Worm (Caenorhabditis elegans): ENCODE results near the gene rla-2.
A peak's percentile ranks its signal among the peaks of the same experiment; 100 is the strongest.

The rla-2 gene

ce11 chrIV:13412845-13413383 is 42.8 kb upstream of the rla-2 start, which contains the start of gene gcl-1:
gcl-1 (minus strand) TSS chrIV:13412895.
- no peak for TF ChIP-seq F55B11.4 (tag; optimal IDR thresholded peaks at IDR 0.05; ENCODE audit: borderline replicate concordance, insufficient read depth)
- TF ChIP-seq hmg-1.2 (GFP tag; IDR thresholded peaks at IDR 0.05), result peak; percentile 28; the same call in 1 of the 2 replicates
- TF ChIP-seq repo-1 (tag; optimal IDR thresholded peaks at IDR 0.05), result no peak
- TF ChIP-seq tlf-1 (GFP tag; optimal IDR thresholded peaks at IDR 0.05), result no peak
- no peak for TF ChIP-seq F57C9.4 (tag; optimal IDR thresholded peaks at IDR 0.05)
- no peak for TF ChIP-seq aptf-3 (GFP tag; IDR thresholded peaks at IDR 0.05)
- TF ChIP-seq C06A6.2 (GFP tag; conservative IDR thresholded peaks at IDR 0.05), result no peak

ce11 chrIV:13408018-13408417 is 37.9 kb upstream of the rla-2 start, which contains the start of gene Y62E10A.19:
Y62E10A.19 (minus strand) TSS chrIV:13408306.
- no peak for TF ChIP-seq die-1 (tag; optimal IDR thresholded peaks at IDR 0.05)
- no peak for TF ChIP-seq sea-2 (GFP tag; IDR thresholded peaks at IDR 0.05)

DNA sequence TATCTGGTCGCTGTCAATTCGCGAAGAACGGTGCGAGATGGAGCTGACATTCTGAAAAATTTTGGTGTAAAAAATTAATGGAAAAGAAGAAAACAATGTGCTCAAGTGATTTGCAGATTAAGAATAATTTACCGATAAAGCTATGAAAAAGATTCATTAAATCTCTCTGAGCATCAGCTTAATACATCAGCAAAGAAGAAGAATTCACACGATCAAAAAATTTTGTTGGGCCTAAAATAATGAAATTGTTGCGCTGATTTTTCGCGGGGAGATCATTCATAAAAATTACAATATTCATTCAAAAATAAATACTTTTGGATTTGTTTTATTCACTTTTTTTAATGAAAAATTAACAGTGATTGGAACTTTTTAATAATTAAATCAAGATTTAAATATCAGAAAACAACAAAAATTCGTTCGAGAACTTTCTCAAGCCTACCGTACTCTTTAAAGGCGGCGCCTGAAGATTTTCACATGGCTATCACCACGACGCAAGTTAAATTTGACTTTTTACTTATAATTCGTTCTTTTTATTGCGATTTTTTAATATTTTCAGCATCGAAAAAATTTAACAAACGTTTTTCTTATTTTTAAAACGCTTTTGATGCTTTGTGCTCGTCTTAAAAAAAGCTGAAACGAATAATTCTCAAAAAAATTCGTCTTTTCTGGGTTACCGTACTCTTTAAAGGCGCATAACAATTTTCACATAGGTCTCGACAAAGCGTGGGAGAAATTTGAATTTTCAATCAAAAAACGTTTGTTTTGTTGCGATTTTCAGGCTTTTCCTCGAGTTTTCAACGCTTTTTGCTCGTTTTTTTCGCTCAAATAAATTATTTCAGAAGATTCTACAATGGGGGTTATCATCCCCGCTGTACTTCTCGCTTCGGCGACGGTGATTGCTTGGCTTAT is 30.6 kb upstream of the rla-2 start, which contains the start of the genes memi-2 and cyp-31A5:
TSS of gene memi-2 (minus strand) at position 51 of the 909 bp plus-strand sequence.
TSS of gene cyp-31A5 (plus strand) at position 834 of the 909 bp plus-strand sequence.
- TF ChIP-seq pbrm-1 (GFP tag; IDR thresholded peaks at IDR 0.05), result no peak
- TF ChIP-seq hrde-1 (tag; optimal IDR thresholded peaks at IDR 0.05; ENCODE audit: borderline replicate concordance), result no peak
- TF ChIP-seq dpff-1 (tag; optimal IDR thresholded peaks at IDR 0.05), result no peak
- no peak for TF ChIP-seq unc-62 (GFP tag; optimal IDR thresholded peaks at IDR 0.05)
- TF ChIP-seq F33H1.4 (GFP tag; IDR thresholded peaks at IDR 0.05), result peak; percentile 59
- no peak for TF ChIP-seq him-1 (tag; optimal IDR thresholded peaks at IDR 0.05)
- no peak for TF ChIP-seq let-526 (GFP tag; IDR thresholded peaks at IDR 0.05)
- TF ChIP-seq F37B4.10 (GFP tag; IDR thresholded peaks at IDR 0.05), result no peak
- no peak for TF ChIP-seq let-607 (tag; optimal IDR thresholded peaks at IDR 0.05)
- no peak for TF ChIP-seq nfyb-1 (GFP tag; IDR thresholded peaks at IDR 0.05)
- 0 out of 2 replicates have a peak, but pooled peaks have one; percentile 32 for TF ChIP-seq ceh-91 (GFP tag; IDR thresholded peaks at IDR 0.05)
- TF ChIP-seq chd-7 (tag; optimal IDR thresholded peaks at IDR 0.05), result no peak
- TF ChIP-seq sptf-2 (GFP tag; optimal IDR thresholded peaks at IDR 0.05), result no peak
- peak; percentile 66 for TF ChIP-seq madf-6 (GFP tag; IDR thresholded peaks at IDR 0.05)
- TF ChIP-seq snpc-4 (GFP tag; optimal IDR thresholded peaks at IDR 0.05), result no peak
- TF ChIP-seq snpc-4 (tag; optimal IDR thresholded peaks at IDR 0.05), result peak in 1 of 4 experiments; percentile 36
- peak; percentile 64 for TF ChIP-seq efl-1 (GFP tag; optimal IDR thresholded peaks at IDR 0.05)
- no peak for TF ChIP-seq mxl-1 (tag; optimal IDR thresholded peaks at IDR 0.05)
- TF ChIP-seq ama-1 (optimal IDR thresholded peaks at IDR 0.05), result no peak
- no peak for TF ChIP-seq ama-1 (GFP tag; optimal IDR thresholded peaks at IDR 0.05)
- peak; percentile 17 for TF ChIP-seq snpc-1.3 (tag; optimal IDR thresholded peaks at IDR 0.05; ENCODE audit: insufficient read depth)
- no peak for TF ChIP-seq aptf-3 (GFP tag; IDR thresholded peaks at IDR 0.05)
- TF ChIP-seq F22D6.2 (tag; optimal IDR thresholded peaks at IDR 0.05), result no peak
- peak; percentile 81 for TF ChIP-seq lsl-1 (GFP tag; optimal IDR thresholded peaks at IDR 0.05)
- TF ChIP-seq aptf-2 (GFP tag; conservative IDR thresholded peaks at IDR 0.05), result no peak
- TF ChIP-seq hsf-1 (GFP tag; IDR thresholded peaks at IDR 0.05), result peak; percentile 89

Measured in whole organism, young adult.